Worm (Caenorhabditis elegans) whole organism, late embryonic: ENCODE results near the gene try-14.

Experiments used
- T23F11.4 ChIP-seq: fragments of 200-800 bp; sonication (Bioruptor generic); optimal IDR thresholded peaks from 2 replicates; lab custom pipeline; 2018; ENCODE audit warnings: mild to moderate bottlenecking, missing genetic modification characterization, missing compliant biosample characterization
- hlh-30 ChIP-seq: sonication (generic microtip); optimal IDR thresholded peaks from 2 replicates; lab custom pipeline; 2017; ENCODE audit warnings: antibody characterized with exemption, missing genetic modification characterization, missing compliant biosample characterization; ENCODE audit not compliant: insufficient read depth
- nhr-11 ChIP-seq: fragments of 150-350 bp; optimal IDR thresholded peaks from 2 replicates; lab custom pipeline; 2014; ENCODE audit warnings: missing biosample characterization, missing genetic modification characterization
- npax-4 ChIP-seq: sonication (generic microtip); optimal IDR thresholded peaks from 2 replicates; lab custom pipeline; 2016; ENCODE audit warnings: missing genetic modification characterization, missing compliant biosample characterization
- pqm-1 ChIP-seq: sonication (generic microtip); optimal IDR thresholded peaks from 2 replicates; lab custom pipeline; 2016; ENCODE audit warnings: missing genetic modification characterization, missing compliant biosample characterization
- tbx-7 ChIP-seq: sonication (generic microtip); optimal IDR thresholded peaks from 2 replicates; lab custom pipeline; 2016; ENCODE audit warnings: missing genotype, missing genetic modification characterization, missing compliant biosample characterization
- unc-55 ChIP-seq: sonication (generic microtip); optimal IDR thresholded peaks from 2 replicates; lab custom pipeline; 2017; ENCODE audit warnings: missing biosample characterization, missing genetic modification reagents, missing genetic modification characterization
- zip-5 ChIP-seq: sonication (generic microtip); optimal IDR thresholded peaks from 2 replicates; lab custom pipeline; 2016; ENCODE audit warnings: missing genetic modification characterization, missing compliant biosample characterization

ce11 chrX:7446485-7446884 is 48.9 kb downstream of the try-14 start:
- TF ChIP-seq hlh-30 (no peak), T23F11.4 (GFP tag; lab: Kevin White, UChicago) (no peak), npax-4 (tag; lab: Kevin White, UChicago) (no peak), unc-55 (GFP tag; lab: Kevin White, UChicago) (no peak), tbx-7 (tag; lab: Kevin White, UChicago) (no peak), zip-5 (tag; lab: Kevin White, UChicago) (no peak), pqm-1 (tag; lab: Kevin White, UChicago) (no peak), nhr-11 (tag; lab: Kevin White, UChicago) (no peak)
